Worm (Caenorhabditis elegans): ENCODE measurements around the gene F18H3.4.

Gene F18H3.4

DNA sequence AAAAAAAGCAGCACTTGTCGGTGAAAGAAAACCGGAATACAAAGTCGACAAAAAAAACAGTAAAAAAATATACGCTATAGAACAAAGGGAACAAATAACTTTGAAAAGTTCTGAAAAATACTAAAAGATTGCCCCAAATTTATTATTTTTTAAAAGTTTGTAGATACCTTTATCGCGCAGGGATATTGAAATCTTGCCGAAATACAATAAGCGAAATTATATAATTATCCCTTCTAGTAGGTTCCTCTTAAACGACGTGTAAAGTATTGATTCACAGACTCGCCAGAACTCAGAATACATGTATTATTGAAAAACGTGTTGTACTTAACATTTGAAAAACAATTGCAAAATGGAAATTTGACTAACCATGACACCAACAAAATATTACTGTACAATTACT lies 14.5 kb upstream of the F18H3.4 start (continued):
- TF ChIP-seq nhr-28 (tag; optimal IDR thresholded peaks at IDR 0.05) (no peak), ztf-11 (tag; optimal IDR thresholded peaks at IDR 0.05) (peak; percentile 47 to 69), unc-98 (GFP tag; IDR thresholded peaks at IDR 0.05) (0 out of 2 replicates have a peak, but pooled peaks have one; percentile 51), hlh-17 (GFP tag; optimal IDR thresholded peaks at IDR 0.05; ENCODE audit: borderline replicate concordance) (no peak), lir-3 (tag; optimal IDR thresholded peaks at IDR 0.05; ENCODE audit: poor library complexity) (peak; percentile 81), pqm-1 (tag; optimal IDR thresholded peaks at IDR 0.05) (peak; percentile 79), ets-5 (GFP tag; IDR thresholded peaks at IDR 0.05) (no peak), lin-13 (GFP tag; optimal IDR thresholded peaks at IDR 0.05) (peak; percentile 77), rnt-1 (tag; optimal IDR thresholded peaks at IDR 0.05) (peak; percentile 24), ceh-8 (GFP tag; optimal IDR thresholded peaks at IDR 0.05) (peak; percentile 97), C34B4.2 (tag; optimal IDR thresholded peaks at IDR 0.05) (no peak), ama-1 (optimal IDR thresholded peaks at IDR 0.05) (no peak), mab-9 (GFP tag; IDR thresholded peaks at IDR 0.05) (peak; percentile 83), sptf-1 (tag; optimal IDR thresholded peaks at IDR 0.05) (no peak), fos-1 (tag; optimal IDR thresholded peaks at IDR 0.05) (peak; percentile 93), skn-1 (tag; optimal IDR thresholded peaks at IDR 0.05) (peak; percentile 91), mdl-1 (tag; optimal IDR thresholded peaks at IDR 0.05) (peak in 1 of 2 experiments; percentile 27), lin-39 (tag; optimal IDR thresholded peaks at IDR 0.05) (peak; percentile 96), mef-2 (tag; optimal IDR thresholded peaks at IDR 0.05) (peak; percentile 61), nhr-76 (tag; optimal IDR thresholded peaks at IDR 0.05) (no peak), unc-130 (tag; optimal IDR thresholded peaks at IDR 0.05) (no peak), efl-1 (optimal IDR thresholded peaks at IDR 0.05) (peak; percentile 68 to 69), efl-1 (GFP tag; optimal IDR thresholded peaks at IDR 0.05 in 1 of 2) (peak; percentile 16 to 92), egl-27 (tag; optimal IDR thresholded peaks at IDR 0.05) (peak; percentile 12), ceh-90 (tag; optimal IDR thresholded peaks at IDR 0.05) (no peak), pag-3 (tag; optimal IDR thresholded peaks at IDR 0.05; ENCODE audit: borderline replicate concordance, insufficient read depth) (no peak), mep-1 (tag; optimal IDR thresholded peaks at IDR 0.05) (peak; percentile 94), nhr-237 (tag; optimal IDR thresholded peaks at IDR 0.05) (peak; percentile 79), F16B12.6 (tag; optimal IDR thresholded peaks at IDR 0.05) (no peak), lin-14 (GFP tag; optimal IDR thresholded peaks at IDR 0.05) (peak; percentile 88), tlp-1 (tag; optimal IDR thresholded peaks at IDR 0.05) (no peak), vab-15 (tag; optimal IDR thresholded peaks at IDR 0.05) (no peak), grh-1 (GFP tag; IDR thresholded peaks at IDR 0.05) (peak; percentile 85), isw-1 (GFP tag; IDR thresholded peaks at IDR 0.05) (peak; percentile 64), elt-2 (tag; optimal IDR thresholded peaks at IDR 0.05) (peak; percentile 79), sox-4 (tag; optimal IDR thresholded peaks at IDR 0.05) (peak; percentile 97), xbp-1 (tag; optimal IDR thresholded peaks at IDR 0.05) (peak; percentile 89), unc-86 (tag; optimal IDR thresholded peaks at IDR 0.05) (peak; percentile 75), nhr-19 (GFP tag; conservative IDR thresholded peaks at IDR 0.05) (peak; percentile 94), unc-30 (tag; optimal IDR thresholded peaks at IDR 0.05) (no peak), ceh-82 (tag; optimal IDR thresholded peaks at IDR 0.05) (peak; percentile 90 to 96 (median 94)), elt-3 (tag; optimal IDR thresholded peaks at IDR 0.05) (peak in 3 of 6 experiments; percentile 13 to 95 (median 70)), hlh-4 (tag; optimal IDR thresholded peaks at IDR 0.05) (no peak), alr-1 (tag; optimal IDR thresholded peaks at IDR 0.05; ENCODE audit: borderline replicate concordance) (no peak), hpl-2 (GFP tag; optimal IDR thresholded peaks at IDR 0.05) (peak; percentile 93), snu-23 (GFP tag; optimal IDR thresholded peaks at IDR 0.05) (peak; percentile 97), irx-1 (tag; optimal IDR thresholded peaks at IDR 0.05) (peak; percentile 95), nhr-12 (tag; optimal IDR thresholded peaks at IDR 0.05) (no peak), ceh-88 (GFP tag; IDR thresholded peaks at IDR 0.05) (peak; percentile 80), jun-1 (tag; optimal IDR thresholded peaks at IDR 0.05) (peak; percentile 93), ceh-63 (GFP tag; optimal IDR thresholded peaks at IDR 0.05) (no peak)

Data from whole organism, L1 larva.